Fruit fly (Drosophila melanogaster) whole organism, embryonic: ENCODE data around the gene Zn72D.

Experiments used
- CG10267 ChIP-seq: fragments of 200-800 bp; sonication (Bioruptor generic); optimal IDR thresholded peaks from 2 replicates; lab custom pipeline; 2018; ENCODE audit warnings: missing biosample characterization, mild to moderate bottlenecking, missing genetic modification characterization, moderate library complexity
- CG10979 ChIP-seq: fragments of 200-800 bp; sonication (Bioruptor generic); optimal IDR thresholded peaks from 2 replicates; lab custom pipeline; 2018; ENCODE audit warnings: missing biosample characterization, mild to moderate bottlenecking, missing genetic modification characterization, moderate library complexity
- CG11247 ChIP-seq: fragments of 200-800 bp; sonication (Bioruptor generic); IDR thresholded peaks from 2 replicates; pipeline ENCODE4 v1.3.6; 2022; ENCODE audit warnings: missing biosample characterization, missing genetic modification characterization
- CG12071 ChIP-seq: fragments of 200-800 bp; sonication (Bioruptor generic); optimal IDR thresholded peaks from 3 replicates; lab custom pipeline; 2018; ENCODE audit warnings: missing biosample characterization, mild to moderate bottlenecking, missing genetic modification characterization
- CG12236 ChIP-seq: fragments of 200-800 bp; sonication (Bioruptor generic); optimal IDR thresholded peaks from 2 replicates; lab custom pipeline; 2016; ENCODE audit warnings: missing biosample characterization, missing genetic modification characterization
- CG12942 ChIP-seq: fragments of 200-800 bp; sonication (Bioruptor generic); optimal IDR thresholded peaks from 3 replicates; lab custom pipeline; 2016; ENCODE audit warnings: missing biosample characterization, missing genetic modification characterization
- CG13894 ChIP-seq: fragments of 200-800 bp; sonication (Bioruptor generic); optimal IDR thresholded peaks from 3 replicates; lab custom pipeline; 2018; ENCODE audit warnings: missing biosample characterization, mild to moderate bottlenecking, missing genetic modification characterization, moderate library complexity
- CG1647 ChIP-seq: fragments of 200-800 bp; sonication (Bioruptor generic); optimal IDR thresholded peaks from 3 replicates; lab custom pipeline; 2016; ENCODE audit warnings: missing biosample characterization, missing genetic modification characterization
- CG16779 ChIP-seq: fragments of 200-800 bp; sonication (Bioruptor generic); IDR thresholded peaks from 2 replicates; pipeline ENCODE4 v1.3.6; 2022; ENCODE audit warnings: missing biosample characterization, missing genetic modification characterization
- CG17802 ChIP-seq: fragments of 200-800 bp; sonication (Bioruptor generic); optimal IDR thresholded peaks from 2 replicates; lab custom pipeline; 2018; ENCODE audit warnings: missing biosample characterization, mild to moderate bottlenecking, missing genetic modification characterization, moderate library complexity
- CG34376 ChIP-seq: fragments of 200-800 bp; sonication (Bioruptor generic); optimal IDR thresholded peaks from 2 replicates; lab custom pipeline; 2018; ENCODE audit warnings: missing biosample characterization, mild to moderate bottlenecking, missing genetic modification characterization
- CG5180 ChIP-seq: fragments of 200-800 bp; sonication (Bioruptor generic); optimal IDR thresholded peaks from 3 replicates; lab custom pipeline; 2017; ENCODE audit warnings: missing biosample characterization, missing genetic modification characterization, mild to moderate bottlenecking, moderate library complexity, missing genetic modification reagents
- CG6175 ChIP-seq: fragments of 200-800 bp; sonication (Bioruptor generic); IDR thresholded peaks from 3 replicates; pipeline ENCODE4 v1.3.6; 2022; ENCODE audit warnings: missing biosample characterization, missing genetic modification characterization
- CG9876 ChIP-seq: fragments of 200-800 bp; sonication (Bioruptor generic); optimal IDR thresholded peaks from 2 replicates; lab custom pipeline; 2016; ENCODE audit warnings: missing biosample characterization, missing genetic modification characterization
- CHES-1-like ChIP-seq: fragments of 200-800 bp; sonication (Bioruptor generic); optimal IDR thresholded peaks from 2 replicates; lab custom pipeline; 2016; ENCODE audit warnings: missing biosample characterization, missing genetic modification characterization
- Chrac-16 ChIP-seq: fragments of 200-800 bp; sonication (Bioruptor generic); optimal IDR thresholded peaks from 3 replicates; lab custom pipeline; 2016; ENCODE audit warnings: missing biosample characterization, missing genetic modification characterization
- Dad ChIP-seq: fragments of 200-800 bp; sonication (Bioruptor generic); optimal IDR thresholded peaks from 3 replicates; lab custom pipeline; 2016; ENCODE audit warnings: missing biosample characterization, missing genetic modification characterization
- Dll ChIP-seq: fragments of 200-800 bp; sonication (Bioruptor generic); IDR thresholded peaks from 4 replicates; pipeline ENCODE4 v1.3.6; 2022; ENCODE audit warnings: missing biosample characterization, missing genetic modification characterization; ENCODE audit not compliant: partially characterized antibody
- Doc3 ChIP-seq: fragments of 200-800 bp; sonication (Bioruptor generic); IDR thresholded peaks from 3 replicates; pipeline ENCODE4 v1.3.6; 2022; ENCODE audit warnings: missing biosample characterization, missing genetic modification characterization; ENCODE audit not compliant: partially characterized antibody
- Dp ChIP-seq: fragments of 200-800 bp; sonication (Bioruptor generic); optimal IDR thresholded peaks from 2 replicates; lab custom pipeline; 2018; ENCODE audit warnings: missing biosample characterization, mild to moderate bottlenecking, missing genetic modification characterization, moderate library complexity
- E2f2 ChIP-seq: fragments of 200-800 bp; sonication (Bioruptor generic); IDR thresholded peaks from 2 replicates; pipeline ENCODE4 v1.3.6; 2022; ENCODE audit warnings: missing biosample characterization, missing genetic modification characterization
- HLH4C ChIP-seq: fragments of 200-800 bp; sonication (Bioruptor generic); IDR thresholded peaks from 3 replicates; pipeline ENCODE4 v1.3.6; 2022; ENCODE audit warnings: missing biosample characterization, missing genetic modification characterization; ENCODE audit not compliant: partially characterized antibody
- Hey ChIP-seq: fragments of 200-800 bp; sonication (Bioruptor generic); optimal IDR thresholded peaks from 3 replicates; lab custom pipeline; 2018; ENCODE audit warnings: missing biosample characterization, mild to moderate bottlenecking, missing genetic modification characterization
- Hmx ChIP-seq: fragments of 200-800 bp; sonication (Bioruptor generic); optimal IDR thresholded peaks from 2 replicates; lab custom pipeline; 2016; ENCODE audit warnings: missing biosample characterization, missing genetic modification characterization
- Hsf ChIP-seq: fragments of 200-800 bp; sonication (Bioruptor generic); optimal IDR thresholded peaks from 3 replicates; lab custom pipeline; 2016; ENCODE audit warnings: missing biosample characterization, missing genetic modification characterization
- Jarid2 ChIP-seq: fragments of 200-800 bp; sonication (Bioruptor generic); optimal IDR thresholded peaks from 3 replicates; lab custom pipeline; 2017; ENCODE audit warnings: mild to moderate bottlenecking, missing biosample characterization, missing genetic modification reagents, missing genetic modification characterization
- MBD-R2 ChIP-seq: fragments of 200-800 bp; sonication (Bioruptor generic); IDR thresholded peaks from 2 replicates; pipeline ENCODE4 v1.3.6; 2022; ENCODE audit warnings: missing biosample characterization, missing genetic modification characterization
- NC2β ChIP-seq: fragments of 200-800 bp; sonication (Bioruptor generic); optimal IDR thresholded peaks from 2 replicates; lab custom pipeline; 2016; ENCODE audit warnings: missing biosample characterization, missing genetic modification characterization
- Nf-YC ChIP-seq: fragments of 200-800 bp; optimal IDR thresholded peaks from 3 replicates; lab custom pipeline; 2019; ENCODE audit warnings: missing biosample characterization, mild to moderate bottlenecking, missing genetic modification characterization, moderate library complexity
- Opbp ChIP-seq: fragments of 200-800 bp; sonication (Bioruptor generic); IDR thresholded peaks from 3 replicates; pipeline ENCODE4 v1.3.6; 2022; ENCODE audit warnings: missing biosample characterization, missing genetic modification characterization; ENCODE audit not compliant: partially characterized antibody
- Ravus ChIP-seq: fragments of 200-800 bp; sonication (Bioruptor generic); IDR thresholded peaks from 2 replicates; pipeline ENCODE4 v1.3.6; 2022; ENCODE audit warnings: missing biosample characterization, missing genetic modification characterization
- Tbp ChIP-seq: fragments of >200 bp; optimal IDR thresholded peaks from 2 replicates; lab custom pipeline; 2018; ENCODE audit warnings: missing biosample characterization, missing genetic modification characterization
- abd-A ChIP-seq: fragments of 200-800 bp; sonication (Bioruptor generic); optimal IDR thresholded peaks from 3 replicates; lab custom pipeline; 2019; ENCODE audit warnings: missing biosample characterization, mild to moderate bottlenecking, missing genetic modification characterization, moderate library complexity
- bab2 ChIP-seq: fragments of 200-800 bp; sonication (Bioruptor generic); optimal IDR thresholded peaks from 2 replicates; lab custom pipeline; 2016; ENCODE audit warnings: missing biosample characterization, missing genetic modification characterization
- bowl ChIP-seq: fragments of 200-800 bp; sonication (Bioruptor generic); IDR thresholded peaks from 2 replicates; pipeline ENCODE4 v1.3.6; 2022; ENCODE audit warnings: missing biosample characterization, missing genetic modification characterization
- br ChIP-seq: fragments of >200 bp; optimal IDR thresholded peaks from 2 replicates; lab custom pipeline; 2017
- crol ChIP-seq: fragments of 200-800 bp; sonication (Bioruptor generic); IDR thresholded peaks from 2 replicates; pipeline ENCODE4 v1.3.6; 2022; ENCODE audit warnings: missing biosample characterization, missing genetic modification characterization
- fd3F ChIP-seq: fragments of 200-800 bp; sonication (Bioruptor generic); optimal IDR thresholded peaks from 2 replicates; lab custom pipeline; 2018; ENCODE audit warnings: missing biosample characterization, mild to moderate bottlenecking, missing genetic modification characterization, moderate library complexity
- ind ChIP-seq: fragments of 200-800 bp; sonication (Bioruptor generic); optimal IDR thresholded peaks from 3 replicates; lab custom pipeline; 2016; ENCODE audit warnings: missing biosample characterization, missing genetic modification characterization
- inv ChIP-seq: fragments of 200-800 bp; sonication (Bioruptor generic); IDR thresholded peaks from 2 replicates; pipeline ENCODE4 v1.3.6; 2022; ENCODE audit warnings: missing biosample characterization, missing genetic modification characterization; ENCODE audit not compliant: partially characterized antibody
- klu ChIP-seq: fragments of 200-800 bp; sonication (Bioruptor generic); IDR thresholded peaks from 2 replicates; pipeline ENCODE4 v1.3.6; 2022; ENCODE audit warnings: missing biosample characterization, missing genetic modification characterization
- lov ChIP-seq, 2 experiments: fragments of 200-800 bp in 1 of 2; fragments of >200 bp in 1 of 2; sonication (Bioruptor generic) in 1 of 2; IDR thresholded peaks in 1 of 2; optimal IDR thresholded peaks in 1 of 2; 2 replicates in 1 of 2; 3 replicates in 1 of 2; pipeline versions ENCODE4 v1.3.6 to Lab custom; 2017 to 2022; ENCODE audit warnings: missing biosample characterization in 1 of 2, missing genetic modification characterization in 1 of 2
- nerfin-2 ChIP-seq: fragments of 200-800 bp; sonication (Bioruptor generic); IDR thresholded peaks from 2 replicates; pipeline ENCODE4 v1.3.6; 2022; ENCODE audit warnings: missing biosample characterization, missing genetic modification characterization; ENCODE audit not compliant: partially characterized antibody
- pros ChIP-seq: fragments of 200-800 bp; sonication (Bioruptor generic); optimal IDR thresholded peaks from 3 replicates; lab custom pipeline; 2019; ENCODE audit warnings: missing biosample characterization, mild to moderate bottlenecking, missing genetic modification characterization, moderate library complexity
- psq ChIP-seq: fragments of 200-800 bp; sonication (Bioruptor generic); optimal IDR thresholded peaks from 2 replicates; lab custom pipeline; 2017; ENCODE audit warnings: missing biosample characterization, missing genetic modification characterization
- repo ChIP-seq: fragments of 200-800 bp; sonication (Bioruptor generic); optimal IDR thresholded peaks from 2 replicates; lab custom pipeline; 2016; ENCODE audit warnings: missing biosample characterization, missing genetic modification characterization
- run ChIP-seq: fragments of 200-800 bp; sonication (Bioruptor generic); optimal IDR thresholded peaks from 3 replicates; lab custom pipeline; 2018; ENCODE audit warnings: missing biosample characterization, mild to moderate bottlenecking, missing genetic modification characterization
- trh ChIP-seq: fragments of 200-800 bp; sonication (Bioruptor generic); optimal IDR thresholded peaks from 2 replicates; lab custom pipeline; 2016; ENCODE audit warnings: missing biosample characterization, missing genetic modification characterization
- unc-4 ChIP-seq: fragments of 200-800 bp; sonication (Bioruptor generic); IDR thresholded peaks from 2 replicates; pipeline ENCODE4 v1.3.6; 2022; ENCODE audit warnings: missing biosample characterization, missing genetic modification characterization; ENCODE audit not compliant: partially characterized antibody

Gene Zn72D

dm6 chr3L:16161847-16162556, 49.6 kb upstream of the Zn72D start (continued):
- TF ChIP-seq CG16779 = no peak
- peak; percentile 48 for TF ChIP-seq bab2 (GFP tag; lab: Kevin White, UChicago)
- TF ChIP-seq run (tag; lab: Kevin White, UChicago) = peak; percentile 23
- TF ChIP-seq Hey (tag; lab: Kevin White, UChicago) = peak; percentile 19
- TF ChIP-seq CG6175 = peak; percentile 65; the same call in 1 of the 3 replicates
- TF ChIP-seq Dad (GFP tag; lab: Kevin White, UChicago) = peak; percentile 45
- TF ChIP-seq lov (optimal IDR thresholded peaks at IDR 0.05; lab: Kevin White, UChicago) = no peak
- no peak for TF ChIP-seq lov (GFP tag; IDR thresholded peaks at IDR 0.05; lab: Robert Waterston, UW)
- peak; percentile 78 for TF ChIP-seq CG13894 (tag; lab: Kevin White, UChicago)
- peak; percentile 55 for TF ChIP-seq Nf-YC (tag; lab: Kevin White, UChicago)
- peak; percentile 47; the same call in 1 of the 2 replicates for TF ChIP-seq E2f2 (GFP tag; lab: Robert Waterston, UW)
- TF ChIP-seq CG10267 (tag; lab: Kevin White, UChicago) = peak; percentile 54
- peak; percentile 71 for TF ChIP-seq CG10979 (tag; lab: Kevin White, UChicago)
- TF ChIP-seq inv = no peak
- no peak for TF ChIP-seq Dp (GFP tag; lab: Kevin White, UChicago)
- TF ChIP-seq klu (GFP tag; lab: Robert Waterston, UW) = no peak
- TF ChIP-seq Hsf (GFP tag; lab: Kevin White, UChicago) = peak; percentile 68
- peak; percentile 62 for TF ChIP-seq Chrac-16 (GFP tag; lab: Kevin White, UChicago)
- peak; percentile 44 for TF ChIP-seq CG12071 (GFP tag; lab: Kevin White, UChicago)
- TF ChIP-seq Ravus (GFP tag; lab: Robert Waterston, UW) = no peak
- no peak for TF ChIP-seq CG17802
- peak; percentile 84 for TF ChIP-seq crol (GFP tag; lab: Robert Waterston, UW)
- TF ChIP-seq trh (GFP tag; lab: Kevin White, UChicago) = no peak
- no peak for TF ChIP-seq CG9876 (GFP tag; lab: Kevin White, UChicago)
- no peak for TF ChIP-seq unc-4 (GFP tag; lab: Robert Waterston, UW)
- no peak for TF ChIP-seq HLH4C (GFP tag; lab: Robert Waterston, UW)
- peak; percentile 33 for TF ChIP-seq CG1647 (GFP tag; lab: Kevin White, UChicago)
- peak; percentile 52 for TF ChIP-seq abd-A (tag; lab: Kevin White, UChicago)
- TF ChIP-seq Doc3 (GFP tag; lab: Robert Waterston, UW) = no peak
- no peak for TF ChIP-seq Opbp
- TF ChIP-seq CHES-1-like (GFP tag; lab: Kevin White, UChicago) = peak; percentile 64
- no peak for TF ChIP-seq br (lab: Kevin White, UChicago)
- TF ChIP-seq CG12942 (GFP tag; lab: Kevin White, UChicago) = peak; percentile 32
- peak; percentile 68 for TF ChIP-seq ind
- no peak for TF ChIP-seq Tbp (GFP tag; lab: Kevin White, UChicago)
- TF ChIP-seq CG11247 (GFP tag; lab: Robert Waterston, UW) = no peak; the same call in 1 of the 2 replicates
- peak; percentile 52 for TF ChIP-seq CG12236
- TF ChIP-seq bowl (GFP tag; lab: Robert Waterston, UW) = no peak
- peak; percentile 11 for TF ChIP-seq Jarid2 (GFP tag; lab: Kevin White, UChicago)
- TF ChIP-seq psq (GFP tag; lab: Kevin White, UChicago) = no peak
- TF ChIP-seq CG5180 = peak; percentile 45
- TF ChIP-seq NC2β (GFP tag; lab: Kevin White, UChicago) = peak; percentile 31
- no peak for TF ChIP-seq nerfin-2 (GFP tag; lab: Robert Waterston, UW)
- no peak for TF ChIP-seq pros
- TF ChIP-seq Hmx (GFP tag; lab: Kevin White, UChicago) = peak; percentile 8
- TF ChIP-seq repo (GFP tag; lab: Kevin White, UChicago) = no peak
- TF ChIP-seq CG34376 (GFP tag; lab: Kevin White, UChicago) = peak; percentile 59
- no peak for TF ChIP-seq Dll
- peak; percentile 63 for TF ChIP-seq fd3F (GFP tag; lab: Kevin White, UChicago)
- TF ChIP-seq MBD-R2 = no peak; the same call in 1 of the 2 replicates
